Fruit fly (Drosophila melanogaster) Kc167 (cell line): ENCODE results near the gene Fer2.

Experiments used
- Myc ChIP-seq: fragments of >200 bp; optimal IDR thresholded peaks from 2 replicates; lab custom pipeline; 2017; ENCODE audit warnings: missing external identifiers
- h ChIP-seq: fragments of >200 bp; optimal IDR thresholded peaks from 3 replicates; lab custom pipeline; 2018; ENCODE audit warnings: missing external identifiers
- insv ChIP-seq: fragments of >200 bp; optimal IDR thresholded peaks from 3 replicates; lab custom pipeline; 2018; ENCODE audit warnings: missing external identifiers
- psq ChIP-seq: fragments of >200 bp; optimal IDR thresholded peaks from 2 replicates; lab custom pipeline; 2017; ENCODE audit warnings: missing external identifiers
- ttk ChIP-seq: sonication (Bioruptor generic); optimal IDR thresholded peaks from 2 replicates; lab custom pipeline; 2017; ENCODE audit warnings: missing external identifiers

dm6 chr3R:16190782-16191181 is 39.7 kb upstream of the Fer2 start:
- TF ChIP-seq Myc (lab: Kevin White, UChicago) (no peak), h (lab: Kevin White, UChicago) (no peak), psq (lab: Kevin White, UChicago) (no peak), insv (lab: Kevin White, UChicago) (no peak), ttk (lab: Kevin White, UChicago) (no peak)
